Fruit fly (Drosophila melanogaster): ENCODE results near the gene Dyrk2.

The Dyrk2 gene

DNA sequence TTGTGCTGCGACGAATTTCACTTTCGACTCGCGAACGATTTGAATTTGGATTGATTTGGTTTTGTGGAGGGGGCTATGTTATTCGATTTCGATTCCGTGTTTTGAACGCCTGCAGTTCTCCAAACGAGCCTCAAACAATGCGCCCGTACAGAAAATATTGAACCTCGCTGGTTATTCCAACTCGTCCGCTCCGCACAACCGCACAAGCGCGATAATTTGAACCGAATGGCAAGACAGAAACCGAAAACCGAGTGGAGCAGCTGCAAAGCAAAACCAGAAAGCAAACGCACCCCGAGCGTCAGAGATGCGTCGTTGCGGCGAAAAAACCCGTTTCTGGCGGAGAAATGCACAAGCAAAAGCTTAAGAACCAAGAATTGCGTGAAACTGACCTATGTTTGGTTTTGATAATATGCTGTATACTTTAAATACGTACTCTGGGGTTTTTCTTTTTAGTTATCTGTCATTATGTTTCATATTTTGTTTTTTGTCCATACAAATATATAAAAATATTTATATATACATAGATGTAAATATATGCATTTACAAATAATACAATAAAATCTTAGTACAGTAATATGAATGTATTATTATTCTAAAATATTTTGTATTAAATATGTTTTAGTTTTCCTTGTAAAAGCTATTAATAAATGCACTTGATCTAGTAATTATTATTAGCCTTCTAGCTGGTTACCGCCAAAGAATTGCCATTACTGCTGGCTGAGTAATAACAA is at the start of gene Dyrk2:
Gene Dyrk2, minus strand, starts transcription at position 231 of the 731 bp plus-strand sequence.
- TF ChIP-seq usp (GFP tag; optimal IDR thresholded peaks at IDR 0.05) (no peak), psq (optimal IDR thresholded peaks at IDR 0.05) (no peak), EcR (GFP tag; optimal IDR thresholded peaks at IDR 0.05) (no peak), pan (optimal IDR thresholded peaks at IDR 0.05) (no peak), Dll (optimal IDR thresholded peaks at IDR 0.05) (no peak), CG8478 (optimal IDR thresholded peaks at IDR 0.05) (no peak)

DNA sequence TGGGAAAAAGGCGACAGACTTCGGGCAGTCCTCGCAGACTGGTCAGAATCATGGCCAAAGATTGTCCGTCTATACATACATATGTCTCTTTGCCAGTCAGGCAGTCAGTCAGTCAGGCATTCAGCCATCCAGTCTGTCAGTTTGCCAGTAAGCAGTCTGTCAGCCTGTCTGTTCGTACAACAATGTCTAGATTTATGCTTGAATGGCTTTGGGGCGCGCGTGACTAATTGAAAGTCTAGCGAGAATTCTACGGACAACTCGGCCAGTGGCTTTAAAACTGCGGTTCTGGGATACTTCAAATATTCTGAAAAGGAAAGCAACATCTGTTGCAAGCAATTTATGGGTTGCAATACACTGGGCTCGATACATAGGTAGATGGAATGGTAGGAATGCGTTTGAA is 46.8 kb upstream of the Dyrk2 start:
- TF ChIP-seq pan (optimal IDR thresholded peaks at IDR 0.05), result no peak
- no peak for TF ChIP-seq usp (GFP tag; optimal IDR thresholded peaks at IDR 0.05)
- TF ChIP-seq CG8478 (optimal IDR thresholded peaks at IDR 0.05), result no peak
- no peak for TF ChIP-seq psq (optimal IDR thresholded peaks at IDR 0.05)
- TF ChIP-seq Dll (optimal IDR thresholded peaks at IDR 0.05), result no peak
- no peak for TF ChIP-seq EcR (GFP tag; optimal IDR thresholded peaks at IDR 0.05)

DNA sequence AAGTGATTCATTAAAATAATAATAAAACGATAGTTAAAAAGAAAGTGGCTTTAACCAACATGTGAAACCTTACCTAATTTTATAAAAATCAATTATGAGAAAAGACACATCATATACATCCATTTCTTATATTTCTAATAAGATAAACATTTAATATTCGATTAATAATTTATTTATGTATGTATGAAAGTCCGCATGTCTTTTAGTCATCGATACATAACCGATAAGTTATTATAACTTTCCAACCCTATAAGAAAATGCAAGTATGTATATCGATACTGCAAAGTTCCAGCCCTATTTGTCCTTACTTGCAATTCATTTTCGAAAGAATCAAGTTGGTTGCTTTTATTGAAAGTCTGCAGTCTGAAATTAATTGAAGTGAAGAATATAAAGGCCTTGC is 40.6 kb upstream of the Dyrk2 start, which contains the start of gene CG32971:
Gene CG32971, plus strand, starts transcription at position 301 of the 400 bp plus-strand sequence.
- no peak for TF ChIP-seq Dll (optimal IDR thresholded peaks at IDR 0.05)
- TF ChIP-seq EcR (GFP tag; optimal IDR thresholded peaks at IDR 0.05), result no peak
- no peak for TF ChIP-seq psq (optimal IDR thresholded peaks at IDR 0.05)
- TF ChIP-seq pan (optimal IDR thresholded peaks at IDR 0.05), result no peak
- TF ChIP-seq CG8478 (optimal IDR thresholded peaks at IDR 0.05), result no peak
- no peak for TF ChIP-seq usp (GFP tag; optimal IDR thresholded peaks at IDR 0.05)

DNA sequence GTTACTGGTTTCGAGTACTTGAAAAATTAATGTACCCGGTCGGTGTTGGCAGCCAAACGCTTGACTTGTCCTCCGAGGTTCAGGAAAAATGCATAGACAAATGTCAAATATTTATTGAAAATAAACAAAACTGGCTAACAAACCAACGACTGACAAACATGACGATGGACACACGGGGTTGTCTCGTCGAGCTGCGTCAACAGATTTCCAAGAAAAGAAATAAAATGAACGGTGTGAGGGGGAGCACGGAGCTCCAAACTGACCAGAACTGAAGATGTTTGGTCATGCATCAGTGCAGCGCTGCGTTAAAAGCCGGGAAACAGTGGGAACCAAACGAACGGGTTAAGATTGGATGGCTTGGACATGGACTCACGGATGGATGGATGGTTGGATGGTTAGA is 39.6 kb upstream of the Dyrk2 start:
- TF ChIP-seq psq (optimal IDR thresholded peaks at IDR 0.05) (no peak), pan (optimal IDR thresholded peaks at IDR 0.05) (no peak), usp (GFP tag; optimal IDR thresholded peaks at IDR 0.05) (no peak), Dll (optimal IDR thresholded peaks at IDR 0.05) (no peak), EcR (GFP tag; optimal IDR thresholded peaks at IDR 0.05) (no peak), CG8478 (optimal IDR thresholded peaks at IDR 0.05) (no peak)

DNA sequence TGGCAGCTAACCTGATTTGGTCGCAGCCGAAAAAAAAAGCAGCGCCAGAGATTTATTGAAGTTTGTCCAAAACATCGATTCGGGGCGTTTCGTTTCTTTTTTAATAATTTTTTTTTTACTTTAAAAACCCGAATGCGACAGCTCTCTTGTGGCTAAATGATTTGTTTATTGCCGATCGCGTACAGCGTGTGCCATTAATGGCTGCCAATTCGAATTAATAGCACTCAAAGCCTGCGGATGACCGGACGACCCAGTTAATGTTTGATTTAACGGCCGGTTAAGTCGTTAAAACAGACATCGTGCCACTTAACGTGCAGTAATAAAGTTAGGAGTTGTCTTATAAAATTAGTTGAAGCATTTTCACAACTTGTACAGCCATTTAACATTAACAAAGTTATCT is 37.5 kb upstream of the Dyrk2 start:
- TF ChIP-seq usp (GFP tag; optimal IDR thresholded peaks at IDR 0.05) (no peak), EcR (GFP tag; optimal IDR thresholded peaks at IDR 0.05) (no peak), pan (optimal IDR thresholded peaks at IDR 0.05) (no peak), CG8478 (optimal IDR thresholded peaks at IDR 0.05) (no peak), Dll (optimal IDR thresholded peaks at IDR 0.05) (no peak), psq (optimal IDR thresholded peaks at IDR 0.05) (no peak)

DNA sequence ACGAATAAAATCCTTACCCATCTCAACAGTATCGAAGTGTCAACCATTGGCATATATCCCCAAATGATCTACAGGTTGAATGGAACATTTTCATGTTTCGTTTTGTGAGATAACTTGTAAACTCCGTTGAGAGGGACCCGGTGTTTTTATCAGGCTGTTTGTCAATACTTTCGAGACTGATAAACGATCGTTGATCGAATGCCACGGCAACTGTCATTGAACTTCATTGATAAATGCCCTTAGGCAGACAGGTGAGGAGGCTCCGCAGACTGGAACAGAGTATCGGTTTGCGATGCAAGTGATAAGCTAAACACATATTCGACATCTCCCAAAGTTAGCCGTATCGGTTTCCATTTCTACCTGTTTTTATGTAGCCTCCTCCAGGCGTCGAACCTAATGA is 34.7 kb upstream of the Dyrk2 start:
- no peak for TF ChIP-seq psq (optimal IDR thresholded peaks at IDR 0.05)
- no peak for TF ChIP-seq CG8478 (optimal IDR thresholded peaks at IDR 0.05)
- TF ChIP-seq usp (GFP tag; optimal IDR thresholded peaks at IDR 0.05), result no peak
- no peak for TF ChIP-seq EcR (GFP tag; optimal IDR thresholded peaks at IDR 0.05)
- TF ChIP-seq Dll (optimal IDR thresholded peaks at IDR 0.05), result no peak
- no peak for TF ChIP-seq pan (optimal IDR thresholded peaks at IDR 0.05)

DNA sequence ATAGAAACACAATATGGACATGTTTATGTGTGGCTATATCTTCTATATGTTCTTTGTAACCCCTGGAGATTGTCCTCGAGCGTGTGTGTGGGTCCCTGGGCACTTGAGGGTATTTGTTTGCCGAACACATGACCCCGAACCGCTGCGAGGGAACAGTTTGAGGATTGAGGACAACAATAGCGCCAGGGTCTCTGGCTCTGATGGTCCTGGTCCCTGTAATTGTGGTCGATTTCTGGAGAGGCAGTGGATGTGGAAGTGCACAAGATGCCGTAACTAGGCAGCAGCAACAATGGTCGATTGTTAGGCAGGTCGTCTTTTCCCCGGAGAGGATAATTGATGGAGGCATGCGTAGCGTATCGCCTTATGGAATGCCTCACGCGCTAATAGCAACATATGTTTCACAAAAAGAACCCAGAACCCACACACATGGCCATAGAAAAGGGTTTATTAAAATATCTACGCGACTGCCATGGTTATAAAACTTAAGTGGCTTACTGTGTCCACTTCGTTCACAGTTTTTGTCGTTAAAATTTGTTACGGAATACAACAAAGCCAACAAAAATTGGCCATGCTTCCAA is 31.2 kb upstream of the Dyrk2 start:
- no peak for TF ChIP-seq Dll (optimal IDR thresholded peaks at IDR 0.05)
- no peak for TF ChIP-seq psq (optimal IDR thresholded peaks at IDR 0.05)
- no peak for TF ChIP-seq usp (GFP tag; optimal IDR thresholded peaks at IDR 0.05)
- TF ChIP-seq pan (optimal IDR thresholded peaks at IDR 0.05), result no peak
- TF ChIP-seq EcR (GFP tag; optimal IDR thresholded peaks at IDR 0.05), result no peak
- TF ChIP-seq CG8478 (optimal IDR thresholded peaks at IDR 0.05), result no peak

DNA sequence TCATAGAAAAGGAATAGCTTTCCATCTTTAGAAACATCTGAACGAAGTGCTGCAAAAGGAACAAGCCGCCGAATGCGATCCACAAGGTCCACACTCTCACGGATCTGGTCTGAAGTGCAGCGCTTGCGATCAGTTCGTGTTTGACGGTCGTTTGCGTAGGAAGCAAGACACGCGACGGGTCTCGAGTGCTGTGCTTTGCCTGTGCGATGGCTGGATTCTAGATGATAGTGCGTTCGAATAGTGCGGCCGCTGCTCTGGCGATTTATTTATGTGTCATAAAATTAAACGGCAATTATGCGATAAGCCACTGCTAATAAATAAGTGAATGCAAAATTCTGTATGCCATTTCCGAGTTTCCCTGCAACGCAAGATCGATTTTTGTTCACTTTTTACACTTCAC is 29.0 kb upstream of the Dyrk2 start, which contains the start of gene wb:
Gene wb, plus strand, starts transcription at position 132 of the 400 bp plus-strand sequence.
- TF ChIP-seq EcR (GFP tag; optimal IDR thresholded peaks at IDR 0.05), result no peak
- TF ChIP-seq usp (GFP tag; optimal IDR thresholded peaks at IDR 0.05), result no peak
- no peak for TF ChIP-seq pan (optimal IDR thresholded peaks at IDR 0.05)
- TF ChIP-seq psq (optimal IDR thresholded peaks at IDR 0.05), result no peak
- TF ChIP-seq Dll (optimal IDR thresholded peaks at IDR 0.05), result no peak
- no peak for TF ChIP-seq CG8478 (optimal IDR thresholded peaks at IDR 0.05)

DNA sequence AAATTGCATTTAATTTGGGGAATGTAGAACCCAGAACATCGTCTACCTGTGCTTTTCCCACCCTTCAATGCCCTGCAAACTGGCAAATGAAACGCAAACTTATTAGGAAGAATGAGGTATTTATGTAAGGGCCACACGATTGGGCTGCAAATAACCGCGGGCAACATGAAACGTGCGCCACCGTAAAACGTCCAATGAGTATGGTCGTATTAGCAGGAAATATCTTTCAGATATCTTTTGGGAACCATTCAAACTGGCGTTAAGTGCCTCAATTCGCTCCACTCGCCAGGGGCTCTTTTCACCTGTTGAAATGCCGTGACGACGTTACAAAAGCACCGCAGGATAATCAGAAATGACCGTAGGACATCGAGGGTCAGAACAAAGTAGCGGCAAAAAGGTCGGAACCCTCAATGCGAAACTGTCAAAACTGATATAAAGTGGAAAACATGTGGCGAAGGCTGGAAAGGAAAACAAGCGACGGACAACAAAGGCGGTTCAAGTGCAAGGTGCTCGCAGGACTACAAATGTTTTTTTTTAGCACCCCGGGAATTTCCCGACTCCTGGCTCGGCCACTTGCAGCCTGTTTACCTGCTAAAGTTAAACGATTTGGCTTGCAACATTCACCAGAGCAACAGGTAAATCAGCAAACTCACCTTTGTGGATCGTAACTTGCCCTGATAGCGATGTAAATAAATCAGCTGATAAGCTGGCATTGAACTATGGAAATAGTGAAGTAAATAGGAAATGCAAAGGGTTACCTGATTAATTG is 28.0 kb upstream of the Dyrk2 start:
- TF ChIP-seq psq (optimal IDR thresholded peaks at IDR 0.05) (no peak), usp (GFP tag; optimal IDR thresholded peaks at IDR 0.05) (no peak)

DNA sequence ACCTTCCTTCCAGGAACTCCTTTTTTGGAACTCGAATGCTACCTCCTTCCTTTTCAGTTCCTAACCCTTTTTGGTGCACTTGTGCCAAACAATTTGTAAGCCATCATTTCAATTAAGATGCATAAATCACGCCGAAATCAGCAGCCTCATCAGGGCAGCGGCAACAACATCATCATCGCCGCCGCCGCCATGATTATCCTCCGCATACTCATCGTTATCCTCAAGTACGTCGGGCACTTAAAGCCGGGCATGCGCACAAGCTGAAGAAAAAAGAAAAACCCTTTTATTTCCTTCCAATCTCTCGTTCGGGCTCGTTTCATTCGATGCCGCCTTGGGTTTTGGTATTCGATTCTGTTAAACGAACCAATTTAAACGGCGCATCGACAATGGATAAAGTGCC is 27.0 kb upstream of the Dyrk2 start:
- TF ChIP-seq EcR (GFP tag; optimal IDR thresholded peaks at IDR 0.05) (no peak), pan (optimal IDR thresholded peaks at IDR 0.05) (no peak), psq (optimal IDR thresholded peaks at IDR 0.05) (no peak), Dll (optimal IDR thresholded peaks at IDR 0.05) (no peak), CG8478 (optimal IDR thresholded peaks at IDR 0.05) (no peak), usp (GFP tag; optimal IDR thresholded peaks at IDR 0.05) (no peak)

DNA sequence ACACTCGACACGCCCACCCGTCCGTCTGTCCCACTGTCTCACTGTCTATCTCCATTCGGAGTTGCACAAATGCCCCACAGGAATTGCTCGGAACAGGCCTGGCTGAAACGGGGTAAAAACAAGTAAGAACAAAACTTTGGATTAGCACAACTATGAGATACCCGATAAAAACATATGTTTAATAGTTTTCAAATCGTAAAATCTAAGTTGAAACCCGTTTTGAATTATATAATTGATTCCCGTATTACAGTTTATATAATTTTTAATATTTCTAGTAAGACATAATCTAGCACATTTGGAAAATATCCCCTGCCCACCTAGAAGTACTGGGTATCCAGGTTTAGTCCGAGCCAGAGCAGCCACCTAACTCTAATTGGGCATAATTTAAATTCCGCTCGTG is 25.9 kb upstream of the Dyrk2 start:
- no peak for TF ChIP-seq usp (GFP tag; optimal IDR thresholded peaks at IDR 0.05)
- TF ChIP-seq pan (optimal IDR thresholded peaks at IDR 0.05), result no peak
- no peak for TF ChIP-seq EcR (GFP tag; optimal IDR thresholded peaks at IDR 0.05)
- TF ChIP-seq Dll (optimal IDR thresholded peaks at IDR 0.05), result no peak
- no peak for TF ChIP-seq psq (optimal IDR thresholded peaks at IDR 0.05)
- TF ChIP-seq CG8478 (optimal IDR thresholded peaks at IDR 0.05), result no peak

DNA sequence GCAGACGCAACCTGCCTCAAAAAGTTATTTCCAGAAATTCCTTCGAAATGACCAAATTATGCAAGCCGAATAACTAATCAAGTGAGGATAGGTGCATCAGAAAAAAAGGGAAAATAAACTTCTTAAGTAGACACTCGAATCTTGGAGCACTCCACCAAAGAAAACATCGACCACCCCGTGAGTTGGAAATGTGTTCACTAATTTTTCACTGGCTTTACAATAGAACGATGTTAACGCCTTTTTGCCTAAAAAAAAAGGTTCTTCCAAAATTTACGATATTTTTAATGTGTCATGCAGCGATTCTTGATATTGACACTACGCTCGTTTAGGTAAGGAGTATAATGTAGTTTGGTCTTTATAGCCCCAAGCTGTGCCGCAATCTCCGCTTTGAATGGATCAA is 24.7 kb upstream of the Dyrk2 start:
- TF ChIP-seq CG8478 (optimal IDR thresholded peaks at IDR 0.05) (no peak), Dll (optimal IDR thresholded peaks at IDR 0.05) (no peak), pan (optimal IDR thresholded peaks at IDR 0.05) (no peak), EcR (GFP tag; optimal IDR thresholded peaks at IDR 0.05) (no peak)
